Worm (Caenorhabditis elegans): ENCODE measurements around the gene nhr-30.

DNA sequence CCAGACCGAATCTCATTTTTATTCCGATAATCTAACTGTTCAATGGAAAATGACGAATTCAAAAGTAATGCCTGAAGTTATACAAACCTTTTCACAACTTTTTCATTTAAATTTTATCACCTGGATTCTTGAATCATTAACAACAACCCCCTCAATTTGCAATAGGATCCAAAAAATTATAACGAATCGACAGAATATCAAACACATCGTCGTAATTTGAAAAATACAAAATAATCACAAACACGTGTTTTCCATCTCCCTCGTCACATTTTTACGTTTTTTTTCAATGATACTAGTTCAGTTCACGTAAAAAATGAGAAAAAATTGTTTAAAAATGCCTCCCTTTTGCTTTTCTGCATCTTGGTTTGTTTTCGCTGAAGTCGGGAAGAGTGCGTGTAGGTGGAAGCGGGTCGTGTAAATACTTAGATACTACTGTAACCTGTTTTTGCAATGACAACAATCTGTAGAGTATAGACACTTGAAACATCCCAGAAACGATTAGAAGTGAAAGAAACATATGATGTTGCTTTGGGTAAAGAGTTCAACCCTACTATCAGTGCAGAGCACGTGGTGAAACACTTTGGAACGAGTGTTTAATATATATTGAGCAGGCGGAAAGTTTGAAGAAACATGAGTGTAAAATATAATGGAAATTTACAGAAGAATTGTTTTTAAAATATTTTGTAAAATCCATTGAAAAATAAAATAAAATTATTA is 28.5 kb downstream of the nhr-30 start, which contains the start of gene oac-50:
- no peak for TF ChIP-seq ceh-36 (tag; optimal IDR thresholded peaks at IDR 0.05)
- TF ChIP-seq scrt-1 (GFP tag; IDR thresholded peaks at IDR 0.05), result no peak

Measured in whole organism, early embryonic.